Fruit fly (Drosophila melanogaster) S2 (cell line): Measurements from ENCODE around the gene CG15784.

Source experiments
- CG8478 ChIP-seq: fragments of >200 bp; optimal IDR thresholded peaks from 2 replicates; lab custom pipeline; 2018
- CTCF ChIP-seq, 2 experiments: fragments of >200 bp; optimal IDR thresholded peaks; 2 replicates each; lab custom pipeline; 2018

dm6 chrX:5408869-5409268 is 20.5 kb upstream of the CG15784 start:
- TF ChIP-seq CTCF (optimal IDR thresholded peaks at IDR 0.05; lab: Kevin White, UChicago), result no peak
- no peak for TF ChIP-seq CG8478 (lab: Kevin White, UChicago)
